Fruit fly (Drosophila melanogaster) whole organism, embryonic: Measurements from ENCODE around the gene sad.

ENCODE experiments used
- Atf3 ChIP-seq: fragments of 200-800 bp; sonication (Bioruptor generic); optimal IDR thresholded peaks from 3 replicates; lab custom pipeline; 2016; ENCODE audit warnings: missing biosample characterization, missing genetic modification characterization
- Awh ChIP-seq: fragments of 200-800 bp; sonication (Bioruptor generic); IDR thresholded peaks from 2 replicates; pipeline ENCODE4, ENCODE4 v1.3.6; 2022; ENCODE audit warnings: missing biosample characterization, missing genetic modification characterization
- CG10321 ChIP-seq: fragments of 200-800 bp; sonication (Bioruptor generic); IDR thresholded peaks from 2 replicates; pipeline ENCODE4 v1.3.6; 2022; ENCODE audit warnings: missing biosample characterization, missing genetic modification characterization
- CG10959 ChIP-seq: fragments of 200-800 bp; sonication (Bioruptor generic); IDR thresholded peaks from 2 replicates; pipeline ENCODE4 v1.3.6; 2022; ENCODE audit warnings: missing biosample characterization, missing genetic modification characterization
- CG12744 ChIP-seq: fragments of 200-800 bp; sonication (Bioruptor generic); optimal IDR thresholded peaks from 2 replicates; lab custom pipeline; 2016; ENCODE audit warnings: missing biosample characterization, missing genetic modification characterization
- CG13296 ChIP-seq: fragments of 200-800 bp; sonication (Bioruptor generic); optimal IDR thresholded peaks from 3 replicates; lab custom pipeline; 2018; ENCODE audit warnings: missing biosample characterization, mild to moderate bottlenecking, missing genetic modification characterization
- CG14860 ChIP-seq: fragments of 200-800 bp; sonication (Bioruptor generic); IDR thresholded peaks from 3 replicates; pipeline ENCODE4 v1.3.6; 2022; ENCODE audit warnings: missing biosample characterization, missing genetic modification characterization; ENCODE audit not compliant: partially characterized antibody
- CG1602 ChIP-seq: fragments of 200-800 bp; sonication (Bioruptor generic); optimal IDR thresholded peaks from 3 replicates; lab custom pipeline; 2016; ENCODE audit warnings: missing biosample characterization, missing genetic modification characterization
- CG1603 ChIP-seq: fragments of 200-800 bp; sonication (Bioruptor generic); optimal IDR thresholded peaks from 2 replicates; lab custom pipeline; 2019; ENCODE audit warnings: missing biosample characterization, mild to moderate bottlenecking, missing genetic modification characterization, moderate library complexity
- CG16815 ChIP-seq: fragments of 200-800 bp; sonication (Bioruptor generic); optimal IDR thresholded peaks from 3 replicates; lab custom pipeline; 2017; ENCODE audit warnings: missing biosample characterization, mild to moderate bottlenecking, missing genetic modification characterization
- CG17912 ChIP-seq: fragments of 200-800 bp; sonication (Bioruptor generic); optimal IDR thresholded peaks from 2 replicates; lab custom pipeline; 2018; ENCODE audit warnings: missing biosample characterization, mild to moderate bottlenecking, missing genetic modification characterization
- CG2199 ChIP-seq: fragments of 200-800 bp; sonication (Bioruptor generic); IDR thresholded peaks from 3 replicates; pipeline ENCODE4 v1.3.6; 2022; ENCODE audit warnings: missing biosample characterization, missing genetic modification characterization
- CG2678 ChIP-seq: fragments of 200-800 bp; sonication (Bioruptor generic); optimal IDR thresholded peaks from 3 replicates; lab custom pipeline; 2019; ENCODE audit warnings: missing biosample characterization, mild to moderate bottlenecking, missing genetic modification characterization, moderate library complexity
- CG2712 ChIP-seq: fragments of 200-800 bp; optimal IDR thresholded peaks from 3 replicates; lab custom pipeline; 2019; ENCODE audit warnings: missing biosample characterization, mild to moderate bottlenecking, missing genetic modification characterization, moderate library complexity
- CG30403 ChIP-seq: fragments of 200-800 bp; sonication (Bioruptor generic); optimal IDR thresholded peaks from 3 replicates; lab custom pipeline; 2016; ENCODE audit warnings: missing biosample characterization, missing genetic modification characterization
- CG31224 ChIP-seq: fragments of 200-800 bp; sonication (Bioruptor generic); IDR thresholded peaks from 2 replicates; pipeline ENCODE4 v1.3.6; 2022; ENCODE audit warnings: missing biosample characterization, missing genetic modification characterization
- CG31365 ChIP-seq: fragments of 200-800 bp; sonication (Bioruptor generic); optimal IDR thresholded peaks from 2 replicates; lab custom pipeline; 2018; ENCODE audit warnings: missing biosample characterization, mild to moderate bottlenecking, missing genetic modification characterization
- CG31441 ChIP-seq: fragments of 200-800 bp; sonication (Bioruptor generic); IDR thresholded peaks from 2 replicates; pipeline ENCODE4 v1.3.6; 2022; ENCODE audit warnings: missing biosample characterization, missing genetic modification characterization
- CG4282 ChIP-seq: fragments of 200-800 bp; sonication (Bioruptor generic); optimal IDR thresholded peaks from 2 replicates; lab custom pipeline; 2016; ENCODE audit warnings: missing biosample characterization, missing genetic modification characterization
- CG6654 ChIP-seq: fragments of 200-800 bp; sonication (Bioruptor generic); optimal IDR thresholded peaks from 2 replicates; lab custom pipeline; 2017; ENCODE audit warnings: missing biosample characterization, mild to moderate bottlenecking, missing genetic modification characterization
- CG7745 ChIP-seq: fragments of 200-800 bp; sonication (Bioruptor generic); optimal IDR thresholded peaks from 2 replicates; lab custom pipeline; 2018; ENCODE audit warnings: missing biosample characterization, mild to moderate bottlenecking, missing genetic modification characterization, moderate library complexity
- CG7786 ChIP-seq: fragments of 200-800 bp; sonication (Bioruptor generic); optimal IDR thresholded peaks from 2 replicates; lab custom pipeline; 2016; ENCODE audit warnings: missing biosample characterization, missing genetic modification characterization
- CG7987 ChIP-seq: fragments of 200-800 bp; sonication (Bioruptor generic); optimal IDR thresholded peaks from 2 replicates; lab custom pipeline; 2018; ENCODE audit warnings: missing biosample characterization, mild to moderate bottlenecking, missing genetic modification characterization, moderate library complexity
- CoRest ChIP-seq: fragments of 200-800 bp; sonication (Bioruptor generic); optimal IDR thresholded peaks from 3 replicates; lab custom pipeline; 2018; ENCODE audit warnings: missing biosample characterization, mild to moderate bottlenecking, missing genetic modification characterization, moderate library complexity
- Dp ChIP-seq: fragments of 200-800 bp; sonication (Bioruptor generic); optimal IDR thresholded peaks from 2 replicates; lab custom pipeline; 2018; ENCODE audit warnings: missing biosample characterization, mild to moderate bottlenecking, missing genetic modification characterization, moderate library complexity
- Drgx ChIP-seq: fragments of 200-800 bp; sonication (Bioruptor generic); IDR thresholded peaks from 2 replicates; pipeline ENCODE4 v1.3.6; 2022; ENCODE audit warnings: missing biosample characterization, missing genetic modification characterization
- E2f2 ChIP-seq: fragments of 200-800 bp; sonication (Bioruptor generic); IDR thresholded peaks from 2 replicates; pipeline ENCODE4 v1.3.6; 2022; ENCODE audit warnings: missing biosample characterization, missing genetic modification characterization
- HmgZ ChIP-seq: fragments of 200-800 bp; sonication (Bioruptor generic); optimal IDR thresholded peaks from 2 replicates; lab custom pipeline; 2018; ENCODE audit warnings: missing biosample characterization, mild to moderate bottlenecking, missing genetic modification characterization
- Mad ChIP-seq: fragments of 200-800 bp; sonication (Bioruptor generic); optimal IDR thresholded peaks from 2 replicates; lab custom pipeline; 2016; ENCODE audit warnings: missing biosample characterization, missing genetic modification characterization
- Med ChIP-seq: fragments of 200-800 bp; sonication (Bioruptor generic); peaks from one replicate; lab custom pipeline; 2016; ENCODE audit warnings: missing biosample characterization, missing genetic modification characterization, mild to moderate bottlenecking, inconsistent platforms, moderate library complexity
- Xrp1 ChIP-seq: fragments of 200-800 bp; sonication (Bioruptor generic); IDR thresholded peaks from 2 replicates; pipeline ENCODE4 v1.3.6; 2022; ENCODE audit warnings: missing biosample characterization, missing genetic modification characterization
- ems ChIP-seq: fragments of 200-800 bp; sonication (Bioruptor generic); optimal IDR thresholded peaks from 3 replicates; lab custom pipeline; 2016; ENCODE audit warnings: missing biosample characterization, missing genetic modification characterization
- fd102C ChIP-seq: fragments of 200-800 bp; sonication (Bioruptor generic); optimal IDR thresholded peaks from 2 replicates; lab custom pipeline; 2018; ENCODE audit warnings: missing biosample characterization, mild to moderate bottlenecking, missing genetic modification characterization, moderate library complexity
- lab ChIP-seq: fragments of 200-800 bp; sonication (Bioruptor generic); optimal IDR thresholded peaks from 3 replicates; lab custom pipeline; 2017; ENCODE audit warnings: missing biosample characterization, missing genetic modification characterization, mild to moderate bottlenecking, moderate library complexity, missing genetic modification reagents
- lbe ChIP-seq: fragments of 200-800 bp; sonication (Bioruptor generic); optimal IDR thresholded peaks from 2 replicates; lab custom pipeline; 2016; ENCODE audit warnings: missing biosample characterization, mild to moderate bottlenecking, missing genetic modification characterization
- lov ChIP-seq, 2 experiments: fragments of 200-800 bp in 1 of 2; fragments of >200 bp in 1 of 2; sonication (Bioruptor generic) in 1 of 2; IDR thresholded peaks in 1 of 2; optimal IDR thresholded peaks in 1 of 2; 2 replicates in 1 of 2; 3 replicates in 1 of 2; pipeline versions ENCODE4 v1.3.6 to Lab custom; 2017 to 2022; ENCODE audit warnings: missing biosample characterization in 1 of 2, missing genetic modification characterization in 1 of 2
- p53 ChIP-seq: fragments of 200-800 bp; sonication (Bioruptor generic); optimal IDR thresholded peaks from 2 replicates; lab custom pipeline; 2016; ENCODE audit warnings: missing biosample characterization, missing genetic modification characterization
- pb ChIP-seq: fragments of 200-800 bp; sonication (Bioruptor generic); optimal IDR thresholded peaks from 3 replicates; lab custom pipeline; 2016; ENCODE audit warnings: missing biosample characterization, missing genetic modification characterization
- pum ChIP-seq: fragments of 200-800 bp; sonication (Bioruptor generic); optimal IDR thresholded peaks from 2 replicates; lab custom pipeline; 2016; ENCODE audit warnings: missing biosample characterization, missing genetic modification characterization
- rib ChIP-seq: fragments of 200-800 bp; sonication (Bioruptor generic); IDR thresholded peaks from 2 replicates; pipeline ENCODE4 v1.3.6; 2022; ENCODE audit warnings: missing biosample characterization, missing genetic modification characterization
- ro ChIP-seq: fragments of 200-800 bp; sonication (Bioruptor generic); IDR thresholded peaks from 2 replicates; pipeline ENCODE4 v1.3.6; 2022; ENCODE audit warnings: missing biosample characterization, missing genetic modification characterization
- sd ChIP-seq: fragments of 200-800 bp; sonication (Bioruptor generic); optimal IDR thresholded peaks from 3 replicates; lab custom pipeline; 2018; ENCODE audit warnings: missing biosample characterization, mild to moderate bottlenecking, missing genetic modification characterization, moderate library complexity
- slou ChIP-seq: fragments of 200-800 bp; sonication (Bioruptor generic); optimal IDR thresholded peaks from 3 replicates; lab custom pipeline; 2016; ENCODE audit warnings: missing biosample characterization, missing genetic modification characterization
- slp2 ChIP-seq: fragments of 200-800 bp; sonication (Bioruptor generic); optimal IDR thresholded peaks from 2 replicates; lab custom pipeline; 2016; ENCODE audit warnings: missing biosample characterization, missing genetic modification characterization
- tll ChIP-seq, 2 experiments: fragments of 200-800 bp in 1 of 2; fragments of >200 bp in 1 of 2; sonication (Bioruptor generic) in 1 of 2; optimal IDR thresholded peaks; 2 replicates each; lab custom pipeline; 2017 to 2019; ENCODE audit warnings: missing biosample characterization in 2 of 2, missing genetic modification characterization in 2 of 2, mild to moderate bottlenecking in 1 of 2, moderate library complexity in 1 of 2
- unpg ChIP-seq: fragments of 200-800 bp; sonication (Bioruptor generic); optimal IDR thresholded peaks from 3 replicates; lab custom pipeline; 2018; ENCODE audit warnings: missing biosample characterization, mild to moderate bottlenecking, missing genetic modification characterization, moderate library complexity
- usp ChIP-seq: fragments of >200 bp; optimal IDR thresholded peaks from 2 replicates; lab custom pipeline; 2017; ENCODE audit warnings: missing biosample characterization, missing genetic modification characterization
- vnd ChIP-seq: fragments of 200-800 bp; sonication (Bioruptor generic); IDR thresholded peaks from 3 replicates; pipeline ENCODE4 v1.3.6; 2022; ENCODE audit warnings: missing biosample characterization, missing genetic modification characterization; ENCODE audit not compliant: partially characterized antibody
- wdn ChIP-seq: fragments of 200-800 bp; sonication (Bioruptor generic); IDR thresholded peaks from 2 replicates; pipeline ENCODE4 v1.3.6; 2022; ENCODE audit warnings: missing biosample characterization, missing genetic modification characterization
- z ChIP-seq: fragments of 200-800 bp; sonication (Bioruptor generic); IDR thresholded peaks from 3 replicates; pipeline ENCODE4 v1.3.6; 2022; ENCODE audit warnings: missing biosample characterization, missing genetic modification characterization
- zen ChIP-seq: fragments of 200-800 bp; sonication (Bioruptor generic); optimal IDR thresholded peaks from 3 replicates; lab custom pipeline; 2018; ENCODE audit warnings: missing biosample characterization, mild to moderate bottlenecking, missing genetic modification characterization, moderate library complexity

The sad gene

dm6 chr3R:11855156-11855555 lies 21.9 kb upstream of the sad start (continued):
- TF ChIP-seq usp (GFP tag; lab: Kevin White, UChicago): no peak
- no peak for TF ChIP-seq rib (GFP tag; lab: Robert Waterston, UW)
- no peak for TF ChIP-seq CG10959 (GFP tag; lab: Robert Waterston, UW)
- no peak for TF ChIP-seq fd102C (GFP tag; lab: Kevin White, UChicago)
- no peak for TF ChIP-seq zen (tag; lab: Kevin White, UChicago)
- TF ChIP-seq Dp: no peak
- TF ChIP-seq CG7745 (tag; lab: Kevin White, UChicago): no peak
- TF ChIP-seq CG31441 (GFP tag; lab: Robert Waterston, UW): peak; percentile 47
- TF ChIP-seq CoRest: peak; percentile 33
- TF ChIP-seq CG1602 (GFP tag; lab: Kevin White, UChicago): no peak
- no peak for TF ChIP-seq lov (optimal IDR thresholded peaks at IDR 0.05; lab: Kevin White, UChicago)
- no peak for TF ChIP-seq lov (GFP tag; IDR thresholded peaks at IDR 0.05; lab: Robert Waterston, UW)
- no peak for TF ChIP-seq ro (GFP tag; lab: Robert Waterston, UW)
- no peak for TF ChIP-seq CG10321 (GFP tag; lab: Robert Waterston, UW)
- TF ChIP-seq CG17912 (GFP tag; lab: Kevin White, UChicago): no peak
- no peak for TF ChIP-seq pum (GFP tag; lab: Kevin White, UChicago)
- peak; percentile 34 for TF ChIP-seq CG2712 (tag; lab: Kevin White, UChicago)
- no peak for TF ChIP-seq ems
- TF ChIP-seq CG7786 (GFP tag; lab: Kevin White, UChicago): no peak
- TF ChIP-seq CG1603 (tag; lab: Kevin White, UChicago): no peak
- no peak for TF ChIP-seq slp2 (GFP tag; lab: Kevin White, UChicago)
- TF ChIP-seq Atf3 (GFP tag; lab: Kevin White, UChicago): no peak
- no peak for TF ChIP-seq CG4282
- no peak for TF ChIP-seq vnd (GFP tag; lab: Robert Waterston, UW)
- no peak for TF ChIP-seq CG14860 (GFP tag; lab: Robert Waterston, UW)
- no peak for TF ChIP-seq lbe (GFP tag; lab: Kevin White, UChicago)
- TF ChIP-seq CG12744: no peak
- TF ChIP-seq Mad (GFP tag; lab: Kevin White, UChicago): no peak
- TF ChIP-seq CG2199 (GFP tag; lab: Robert Waterston, UW): no peak
- TF ChIP-seq wdn (GFP tag; lab: Robert Waterston, UW): no peak
- TF ChIP-seq CG30403 (GFP tag; lab: Kevin White, UChicago): peak; percentile 20
- TF ChIP-seq pb (GFP tag; lab: Kevin White, UChicago): no peak
- no peak for TF ChIP-seq HmgZ (tag; lab: Kevin White, UChicago)
- TF ChIP-seq CG6654 (GFP tag; lab: Kevin White, UChicago): no peak
- TF ChIP-seq CG31224: no peak
- no peak for TF ChIP-seq slou (GFP tag; lab: Kevin White, UChicago)
- no peak for TF ChIP-seq CG31365 (tag; lab: Kevin White, UChicago)
- peak; percentile 6 for TF ChIP-seq CG13296 (GFP tag; lab: Kevin White, UChicago)
- TF ChIP-seq CG7987 (GFP tag; lab: Kevin White, UChicago): no peak
- no peak for TF ChIP-seq Awh (GFP tag; lab: Robert Waterston, UW)
- no peak for TF ChIP-seq Drgx (GFP tag; lab: Robert Waterston, UW)
- peak; percentile 43 for TF ChIP-seq lab (GFP tag; lab: Kevin White, UChicago)
- TF ChIP-seq Xrp1 (GFP tag; lab: Robert Waterston, UW): peak; percentile 49; the same call in 1 of the 2 replicates
- no peak for TF ChIP-seq sd (tag; lab: Kevin White, UChicago)
- no peak for TF ChIP-seq CG16815 (GFP tag; lab: Kevin White, UChicago)
- TF ChIP-seq unpg (GFP tag; lab: Kevin White, UChicago): peak; percentile 44
- peak; percentile 15; the same call in 1 of the 2 replicates for TF ChIP-seq E2f2 (GFP tag; lab: Robert Waterston, UW)
- no peak for TF ChIP-seq p53 (GFP tag; lab: Kevin White, UChicago)
- peak; percentile 54 for TF ChIP-seq Med (GFP tag; lab: Kevin White, UChicago)
- no peak for TF ChIP-seq tll (GFP tag; optimal IDR thresholded peaks at IDR 0.05; lab: Kevin White, UChicago)
- no peak for TF ChIP-seq z (GFP tag; lab: Robert Waterston, UW)
- peak; percentile 53 for TF ChIP-seq CG2678 (tag; lab: Kevin White, UChicago)
